Worm (Caenorhabditis elegans) whole organism, L4/young adult: ENCODE measurements around the gene F08F8.6.

Experiments
- W03F9.2 ChIP-seq: fragments of 150-350 bp; optimal IDR thresholded peaks from 2 replicates; lab custom pipeline; 2014; ENCODE audit warnings: missing biosample characterization, missing genetic modification characterization
- him-1 ChIP-seq: sonication (generic microtip); optimal IDR thresholded peaks from 2 replicates; lab custom pipeline; 2016; ENCODE audit warnings: missing genotype, missing genetic modification reagents, missing genetic modification characterization, missing compliant biosample characterization

- TF ChIP-seq W03F9.2 (tag; lab: Kevin White, UChicago) (no peak), him-1 (tag; lab: Kevin White, UChicago) (no peak)
These were observed 32.7 kb upstream of the F08F8.6 start, which contains the start of the genes F56C9.6 and F56C9.3 for ce11 chrIII:7310662-7311340.
